Fruit fly (Drosophila melanogaster) whole organism, embryonic: Measurements from ENCODE around the gene CG14961.
A peak's percentile ranks its signal among the peaks of the same experiment; 100 is the strongest.

ENCODE experiments used
- Abd-B ChIP-seq: fragments of 200-800 bp; sonication (Bioruptor generic); optimal IDR thresholded peaks from 2 replicates; lab custom pipeline; 2018; ENCODE audit warnings: missing biosample characterization, mild to moderate bottlenecking, missing genetic modification characterization, moderate library complexity
- CG10209 ChIP-seq: fragments of 200-800 bp; sonication (Bioruptor generic); optimal IDR thresholded peaks from 3 replicates; lab custom pipeline; 2017; ENCODE audit warnings: missing biosample characterization, mild to moderate bottlenecking, missing genetic modification characterization, missing genetic modification reagents
- CG10979 ChIP-seq: fragments of 200-800 bp; sonication (Bioruptor generic); optimal IDR thresholded peaks from 2 replicates; lab custom pipeline; 2018; ENCODE audit warnings: missing biosample characterization, mild to moderate bottlenecking, missing genetic modification characterization, moderate library complexity
- CG11398 ChIP-seq: fragments of 200-800 bp; sonication (Bioruptor generic); optimal IDR thresholded peaks from 2 replicates; lab custom pipeline; 2016; ENCODE audit warnings: missing biosample characterization, missing genetic modification characterization
- CG13296 ChIP-seq: fragments of 200-800 bp; sonication (Bioruptor generic); optimal IDR thresholded peaks from 3 replicates; lab custom pipeline; 2018; ENCODE audit warnings: missing biosample characterization, mild to moderate bottlenecking, missing genetic modification characterization
- CG16779 ChIP-seq: fragments of 200-800 bp; sonication (Bioruptor generic); IDR thresholded peaks from 2 replicates; pipeline ENCODE4 v1.3.6; 2022; ENCODE audit warnings: missing biosample characterization, missing genetic modification characterization
- CG17385 ChIP-seq: fragments of 200-800 bp; sonication (Bioruptor generic); optimal IDR thresholded peaks from 3 replicates; lab custom pipeline; 2018; ENCODE audit warnings: missing biosample characterization, mild to moderate bottlenecking, missing genetic modification characterization
- CG17612 ChIP-seq: fragments of 200-800 bp; sonication (Bioruptor generic); IDR thresholded peaks from 2 replicates; pipeline ENCODE4 v1.3.6; 2022; ENCODE audit warnings: missing biosample characterization, missing genetic modification characterization
- CG2120 ChIP-seq: fragments of 200-800 bp; sonication (Bioruptor generic); optimal IDR thresholded peaks from 3 replicates; lab custom pipeline; 2016; ENCODE audit warnings: missing biosample characterization, missing genetic modification characterization
- CG2129 ChIP-seq: fragments of 200-800 bp; sonication (Bioruptor generic); IDR thresholded peaks from 2 replicates; pipeline ENCODE4 v1.3.6; 2022; ENCODE audit warnings: missing biosample characterization, missing genetic modification characterization; ENCODE audit not compliant: partially characterized antibody
- CG34376 ChIP-seq: fragments of 200-800 bp; sonication (Bioruptor generic); optimal IDR thresholded peaks from 2 replicates; lab custom pipeline; 2018; ENCODE audit warnings: missing biosample characterization, mild to moderate bottlenecking, missing genetic modification characterization
- CG4854 ChIP-seq: fragments of 200-800 bp; sonication (Bioruptor generic); optimal IDR thresholded peaks from 2 replicates; lab custom pipeline; 2016; ENCODE audit warnings: missing biosample characterization, missing genetic modification characterization, inconsistent platforms
- CG5180 ChIP-seq: fragments of 200-800 bp; sonication (Bioruptor generic); optimal IDR thresholded peaks from 3 replicates; lab custom pipeline; 2017; ENCODE audit warnings: missing biosample characterization, missing genetic modification characterization, mild to moderate bottlenecking, moderate library complexity, missing genetic modification reagents
- CG5245 ChIP-seq: fragments of 200-800 bp; sonication (Bioruptor generic); optimal IDR thresholded peaks from 3 replicates; lab custom pipeline; 2016; ENCODE audit warnings: missing biosample characterization, missing genetic modification characterization
- CG6854 ChIP-seq: fragments of 200-800 bp; sonication (Bioruptor generic); optimal IDR thresholded peaks from 3 replicates; lab custom pipeline; 2017; ENCODE audit warnings: missing biosample characterization, mild to moderate bottlenecking, missing genetic modification characterization
- CG8924 ChIP-seq: fragments of 200-800 bp; optimal IDR thresholded peaks from 3 replicates; lab custom pipeline; 2019; ENCODE audit warnings: missing biosample characterization, mild to moderate bottlenecking, missing genetic modification characterization, moderate library complexity
- CG9215 ChIP-seq: fragments of 200-800 bp; sonication (Bioruptor generic); IDR thresholded peaks from 2 replicates; pipeline ENCODE4 v1.3.6; 2022; ENCODE audit warnings: missing biosample characterization, missing genetic modification characterization
- D19A ChIP-seq: fragments of 200-800 bp; optimal IDR thresholded peaks from 3 replicates; lab custom pipeline; 2019; ENCODE audit warnings: missing biosample characterization, mild to moderate bottlenecking, missing genetic modification characterization, moderate library complexity
- D19B ChIP-seq: fragments of 200-800 bp; sonication (Bioruptor generic); optimal IDR thresholded peaks from 2 replicates; lab custom pipeline; 2017; ENCODE audit warnings: missing biosample characterization, mild to moderate bottlenecking, missing genetic modification characterization
- Dek ChIP-seq: fragments of 200-800 bp; sonication (Bioruptor generic); optimal IDR thresholded peaks from 3 replicates; lab custom pipeline; 2019; ENCODE audit warnings: missing biosample characterization, mild to moderate bottlenecking, missing genetic modification characterization, moderate library complexity
- E2f2 ChIP-seq: fragments of 200-800 bp; sonication (Bioruptor generic); IDR thresholded peaks from 2 replicates; pipeline ENCODE4 v1.3.6; 2022; ENCODE audit warnings: missing biosample characterization, missing genetic modification characterization
- Fer2 ChIP-seq: fragments of 200-800 bp; sonication (Bioruptor generic); optimal IDR thresholded peaks from 2 replicates; lab custom pipeline; 2018; ENCODE audit warnings: missing biosample characterization, mild to moderate bottlenecking, missing genetic modification characterization, moderate library complexity
- HLH3B ChIP-seq: fragments of 200-800 bp; sonication (Bioruptor generic); IDR thresholded peaks from 2 replicates; pipeline ENCODE4 v1.3.6; 2022; ENCODE audit warnings: missing biosample characterization, missing genetic modification characterization
- HLHmδ ChIP-seq: fragments of 200-800 bp; sonication (Bioruptor generic); optimal IDR thresholded peaks from 2 replicates; lab custom pipeline; 2018; ENCODE audit warnings: missing biosample characterization, mild to moderate bottlenecking, missing genetic modification characterization, moderate library complexity
- Lpt ChIP-seq: fragments of >200 bp; optimal IDR thresholded peaks from 2 replicates; lab custom pipeline; 2018; ENCODE audit warnings: missing biosample characterization, missing genetic modification characterization
- Med ChIP-seq: fragments of 200-800 bp; sonication (Bioruptor generic); peaks from one replicate; lab custom pipeline; 2016; ENCODE audit warnings: missing biosample characterization, missing genetic modification characterization, mild to moderate bottlenecking, inconsistent platforms, moderate library complexity
- NfI ChIP-seq: fragments of 200-800 bp; sonication (Bioruptor generic); optimal IDR thresholded peaks from 3 replicates; lab custom pipeline; 2018; ENCODE audit warnings: missing biosample characterization, mild to moderate bottlenecking, missing genetic modification characterization, moderate library complexity
- PHDP ChIP-seq: fragments of 200-800 bp; sonication (Bioruptor generic); optimal IDR thresholded peaks from 3 replicates; lab custom pipeline; 2018; ENCODE audit warnings: missing biosample characterization, mild to moderate bottlenecking, missing genetic modification characterization, moderate library complexity
- Poxn ChIP-seq: fragments of 200-800 bp; sonication (Bioruptor generic); IDR thresholded peaks from 2 replicates; pipeline ENCODE4 v1.3.6; 2022; ENCODE audit warnings: missing biosample characterization, missing genetic modification characterization
- Rfx ChIP-seq: fragments of 200-800 bp; sonication (Bioruptor generic); IDR thresholded peaks from 2 replicates; pipeline ENCODE4 v1.3.6; 2022; ENCODE audit warnings: missing biosample characterization, missing genetic modification characterization
- Xbp1 ChIP-seq: fragments of 200-800 bp; sonication (Bioruptor generic); optimal IDR thresholded peaks from 3 replicates; lab custom pipeline; 2016; ENCODE audit warnings: missing biosample characterization, mild to moderate bottlenecking, missing genetic modification characterization
- az2 ChIP-seq: fragments of 200-800 bp; sonication (Bioruptor generic); optimal IDR thresholded peaks from 3 replicates; lab custom pipeline; 2016; ENCODE audit warnings: missing biosample characterization, missing genetic modification characterization
- br ChIP-seq: fragments of >200 bp; optimal IDR thresholded peaks from 2 replicates; lab custom pipeline; 2017
- croc ChIP-seq: fragments of 200-800 bp; sonication (Bioruptor generic); conservative IDR thresholded peaks from 3 replicates; pipeline ENCODE4 v1.3.6; 2022; ENCODE audit warnings: missing biosample characterization, missing genetic modification characterization
- cwo ChIP-seq: fragments of 200-800 bp; sonication (Bioruptor generic); optimal IDR thresholded peaks from 3 replicates; lab custom pipeline; 2017; ENCODE audit warnings: missing biosample characterization, missing genetic modification characterization, mild to moderate bottlenecking, moderate library complexity, missing genetic modification reagents
- esg ChIP-seq: fragments of 200-800 bp; sonication (Bioruptor generic); conservative IDR thresholded peaks from 2 replicates; pipeline ENCODE4 v1.3.6; 2022; ENCODE audit warnings: missing biosample characterization, missing genetic modification characterization
- eve ChIP-seq, 2 experiments: fragments of >200 bp; optimal IDR thresholded peaks; 2 replicates each; lab custom pipeline; 2017; ENCODE audit warnings: missing biosample characterization in 2 of 2, missing genetic modification characterization in 2 of 2
- fd3F ChIP-seq: fragments of 200-800 bp; sonication (Bioruptor generic); optimal IDR thresholded peaks from 2 replicates; lab custom pipeline; 2018; ENCODE audit warnings: missing biosample characterization, mild to moderate bottlenecking, missing genetic modification characterization, moderate library complexity
- gsb-n ChIP-seq: fragments of 200-800 bp; sonication (Bioruptor generic); optimal IDR thresholded peaks from 3 replicates; lab custom pipeline; 2018; ENCODE audit warnings: missing biosample characterization, mild to moderate bottlenecking, missing genetic modification characterization
- hkb ChIP-seq, 2 experiments: fragments of 200-800 bp in 1 of 2; fragments of >200 bp in 1 of 2; sonication (Bioruptor generic) in 1 of 2; IDR thresholded peaks in 1 of 2; optimal IDR thresholded peaks in 1 of 2; 2 replicates each; pipeline versions ENCODE4 v1.3.6 to Lab custom; 2017 to 2022; ENCODE audit warnings: missing biosample characterization in 1 of 2, missing genetic modification characterization in 1 of 2
- insv ChIP-seq, 2 experiments: fragments of 200-800 bp; sonication (Bioruptor generic); optimal IDR thresholded peaks; 3 replicates each; lab custom pipeline; 2016 to 2018; ENCODE audit warnings: missing biosample characterization in 2 of 2, missing genetic modification characterization in 2 of 2
- lbe ChIP-seq: fragments of 200-800 bp; sonication (Bioruptor generic); optimal IDR thresholded peaks from 2 replicates; lab custom pipeline; 2016; ENCODE audit warnings: missing biosample characterization, mild to moderate bottlenecking, missing genetic modification characterization
- nmo ChIP-seq: fragments of 200-800 bp; sonication (Bioruptor generic); optimal IDR thresholded peaks from 2 replicates; lab custom pipeline; 2018; ENCODE audit warnings: missing biosample characterization, mild to moderate bottlenecking, missing genetic modification characterization, moderate library complexity
- oc ChIP-seq: fragments of 200-800 bp; sonication (Bioruptor generic); optimal IDR thresholded peaks from 2 replicates; lab custom pipeline; 2018; ENCODE audit warnings: missing biosample characterization, mild to moderate bottlenecking, missing genetic modification characterization, moderate library complexity
- pb ChIP-seq: fragments of 200-800 bp; sonication (Bioruptor generic); optimal IDR thresholded peaks from 3 replicates; lab custom pipeline; 2016; ENCODE audit warnings: missing biosample characterization, missing genetic modification characterization
- sd ChIP-seq: fragments of 200-800 bp; sonication (Bioruptor generic); optimal IDR thresholded peaks from 3 replicates; lab custom pipeline; 2018; ENCODE audit warnings: missing biosample characterization, mild to moderate bottlenecking, missing genetic modification characterization, moderate library complexity
- stc ChIP-seq: fragments of 200-800 bp; sonication (Bioruptor generic); IDR thresholded peaks from 2 replicates; pipeline ENCODE4 v1.3.6; 2022; ENCODE audit warnings: missing biosample characterization, missing genetic modification characterization
- tio ChIP-seq: fragments of 200-800 bp; sonication (Bioruptor generic); optimal IDR thresholded peaks from 2 replicates; lab custom pipeline; 2017; ENCODE audit warnings: missing biosample characterization, missing genetic modification characterization, inconsistent platforms
- wdn ChIP-seq: fragments of 200-800 bp; sonication (Bioruptor generic); IDR thresholded peaks from 2 replicates; pipeline ENCODE4 v1.3.6; 2022; ENCODE audit warnings: missing biosample characterization, missing genetic modification characterization
- zf30C ChIP-seq: fragments of 200-800 bp; sonication (Bioruptor generic); optimal IDR thresholded peaks from 3 replicates; lab custom pipeline; 2018; ENCODE audit warnings: missing biosample characterization, mild to moderate bottlenecking, missing genetic modification characterization

CG14961 gene

dm6 chr3L:3303087-3303526, 26.8 kb upstream of the CG14961 start, which contains the start of gene CG14968 (continued):
- TF ChIP-seq Dek (tag; lab: Kevin White, UChicago) (peak; percentile 93), fd3F (peak; percentile 93), pb (peak; percentile 37), NfI (GFP tag; lab: Kevin White, UChicago) (peak; percentile 94), lbe (GFP tag; lab: Kevin White, UChicago) (peak; percentile 96), Med (GFP tag; lab: Kevin White, UChicago) (peak; percentile 96), CG6854 (GFP tag; lab: Kevin White, UChicago) (peak; percentile 86), CG16779 (GFP tag; lab: Robert Waterston, UW) (peak; percentile 91), tio (GFP tag; lab: Kevin White, UChicago) (peak; percentile 84), HLHmδ (GFP tag; lab: Kevin White, UChicago) (no peak), Abd-B (peak; percentile 87), hkb (optimal IDR thresholded peaks at IDR 0.05; lab: Kevin White, UChicago) (no peak), hkb (GFP tag; IDR thresholded peaks at IDR 0.05; lab: Robert Waterston, UW) (peak; percentile 97), PHDP (tag; lab: Kevin White, UChicago) (peak; percentile 97), CG2120 (GFP tag; lab: Kevin White, UChicago) (peak; percentile 96), Fer2 (peak; percentile 89), CG17612 (GFP tag; lab: Robert Waterston, UW) (peak; percentile 87), sd (tag; lab: Kevin White, UChicago) (peak; percentile 76), wdn (GFP tag; lab: Robert Waterston, UW) (peak; percentile 92), insv (GFP tag; optimal IDR thresholded peaks at IDR 0.05; lab: Kevin White, UChicago) (peak in 1 of 2 experiments; percentile 33), zf30C (GFP tag; lab: Kevin White, UChicago) (no peak), CG4854 (GFP tag; lab: Kevin White, UChicago) (peak; percentile 90), Rfx (GFP tag; lab: Robert Waterston, UW) (peak; percentile 99), CG2129 (GFP tag; lab: Robert Waterston, UW) (no peak), Poxn (GFP tag; lab: Robert Waterston, UW) (peak; percentile 81), Xbp1 (GFP tag; lab: Kevin White, UChicago) (peak; percentile 93), oc (tag; lab: Kevin White, UChicago) (peak; percentile 94), CG34376 (peak; percentile 62), HLH3B (peak; percentile 96), D19A (peak; percentile 84), CG8924 (tag; lab: Kevin White, UChicago) (peak; percentile 95), CG5180 (peak; percentile 80), gsb-n (peak; percentile 74), croc (GFP tag; lab: Robert Waterston, UW) (peak; percentile 77), CG13296 (GFP tag; lab: Kevin White, UChicago) (peak; percentile 93), CG11398 (GFP tag; lab: Kevin White, UChicago) (peak; percentile 52), CG5245 (GFP tag; lab: Kevin White, UChicago) (peak; percentile 80), D19B (GFP tag; lab: Kevin White, UChicago) (peak; percentile 88), CG17385 (GFP tag; lab: Kevin White, UChicago) (peak; percentile 91), E2f2 (GFP tag; lab: Robert Waterston, UW) (peak; percentile 76), br (lab: Kevin White, UChicago) (no peak), cwo (peak; percentile 92), nmo (peak; percentile 90), stc (GFP tag; lab: Robert Waterston, UW) (peak; percentile 96), az2 (peak; percentile 92), esg (GFP tag; lab: Robert Waterston, UW) (peak; percentile 95), Lpt (GFP tag; lab: Kevin White, UChicago) (no peak), eve (GFP tag; optimal IDR thresholded peaks at IDR 0.05; lab: Kevin White, UChicago) (peak in 1 of 2 experiments; percentile 86), CG10209 (GFP tag; lab: Kevin White, UChicago) (peak; percentile 93), CG10979 (peak; percentile 88), CG9215 (GFP tag; lab: Robert Waterston, UW) (peak; percentile 84)
